Worm (Caenorhabditis elegans): ENCODE measurements around the gene C36B7.5.

DNA sequence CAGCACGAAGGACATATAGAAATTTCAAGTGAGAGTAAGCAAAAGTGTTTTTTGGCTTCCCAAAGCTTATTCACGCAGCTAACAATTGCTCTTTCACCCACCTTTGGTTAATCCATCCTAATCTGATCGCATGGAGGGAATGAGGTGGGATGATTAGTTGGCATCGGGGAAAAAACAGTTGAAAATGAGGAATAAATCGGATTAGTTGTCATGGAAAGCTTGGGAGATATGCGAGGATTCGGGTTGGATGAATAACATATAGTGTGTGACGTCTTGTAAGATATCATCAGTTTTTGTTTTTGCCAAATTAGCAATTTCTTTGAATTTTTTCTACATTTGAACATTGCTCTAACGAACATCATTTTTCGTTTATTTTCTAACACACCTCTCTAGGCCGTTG, 32.4 kb upstream of the C36B7.5 start:
- TF ChIP-seq W03F9.2 (tag; optimal IDR thresholded peaks at IDR 0.05) (no peak), him-1 (tag; optimal IDR thresholded peaks at IDR 0.05) (no peak), dao-5 (tag; optimal IDR thresholded peaks at IDR 0.05) (no peak)

Measured in whole organism, L4/young adult.